Worm (Caenorhabditis elegans) whole organism, L1 larva: ENCODE results near the gene sumv-1.

Experiments used
- C16A3.4 ChIP-seq: fragments of 150-350 bp; optimal IDR thresholded peaks from 2 replicates; lab custom pipeline; 2014; ENCODE audit warnings: missing biosample characterization, missing genetic modification characterization
- dpl-1 ChIP-seq, 3 experiments: fragments of 150-350 bp in 2 of 3; sonication (generic microtip) in 1 of 3; optimal IDR thresholded peaks; 2 replicates each; lab custom pipeline; 2014 to 2017; ENCODE audit warnings: missing biosample characterization in 3 of 3, missing genetic modification characterization in 3 of 3, missing genetic modification reagents in 3 of 3
- dsc-1 ChIP-seq: sonication (generic microtip); optimal IDR thresholded peaks from 2 replicates; lab custom pipeline; 2016; ENCODE audit warnings: mild to moderate bottlenecking, missing genetic modification characterization, missing compliant biosample characterization
- efl-3 ChIP-seq: fragments of 200-800 bp; sonication (Bioruptor generic); optimal IDR thresholded peaks from 2 replicates; lab custom pipeline; 2018; ENCODE audit warnings: mild to moderate bottlenecking, missing genetic modification characterization, missing compliant biosample characterization
- egl-13 ChIP-seq: sonication (generic microtip); optimal IDR thresholded peaks from 2 replicates; lab custom pipeline; 2016; ENCODE audit warnings: missing genotype, missing genetic modification reagents, missing genetic modification characterization, missing compliant biosample characterization
- egl-27 ChIP-seq, 2 experiments: fragments of 150-350 bp in 1 of 2; sonication (generic microtip); optimal IDR thresholded peaks; 3 replicates each; lab custom pipeline; 2017 to 2018; ENCODE audit warnings: missing biosample characterization in 2 of 2, missing genetic modification characterization in 2 of 2, missing genetic modification reagents in 2 of 2
- fos-1 ChIP-seq: fragments of 150-350 bp; optimal IDR thresholded peaks from 2 replicates; lab custom pipeline; 2014; ENCODE audit warnings: missing biosample characterization, missing genetic modification characterization
- nhr-11 ChIP-seq: fragments of 150-350 bp; optimal IDR thresholded peaks from 2 replicates; lab custom pipeline; 2014; ENCODE audit warnings: missing biosample characterization, missing genetic modification characterization
- nhr-12 ChIP-seq: sonication (generic microtip); optimal IDR thresholded peaks from 2 replicates; lab custom pipeline; 2017; ENCODE audit warnings: missing biosample characterization, missing genetic modification characterization
- nhr-237 ChIP-seq: fragments of 150-350 bp; optimal IDR thresholded peaks from 2 replicates; lab custom pipeline; 2014; ENCODE audit warnings: missing biosample characterization, missing genetic modification characterization
- nhr-71 ChIP-seq: sonication (generic microtip); optimal IDR thresholded peaks from 2 replicates; lab custom pipeline; 2016; ENCODE audit warnings: mild to moderate bottlenecking, missing genetic modification characterization, moderate library complexity, missing compliant biosample characterization
- skn-1 ChIP-seq: fragments of 150-350 bp; optimal IDR thresholded peaks from 2 replicates; lab custom pipeline; 2014; ENCODE audit warnings: missing biosample characterization, missing genetic modification characterization
- tbx-2 ChIP-seq: sonication (generic microtip); optimal IDR thresholded peaks from 2 replicates; lab custom pipeline; 2016; ENCODE audit warnings: missing genetic modification characterization, missing compliant biosample characterization

DNA sequence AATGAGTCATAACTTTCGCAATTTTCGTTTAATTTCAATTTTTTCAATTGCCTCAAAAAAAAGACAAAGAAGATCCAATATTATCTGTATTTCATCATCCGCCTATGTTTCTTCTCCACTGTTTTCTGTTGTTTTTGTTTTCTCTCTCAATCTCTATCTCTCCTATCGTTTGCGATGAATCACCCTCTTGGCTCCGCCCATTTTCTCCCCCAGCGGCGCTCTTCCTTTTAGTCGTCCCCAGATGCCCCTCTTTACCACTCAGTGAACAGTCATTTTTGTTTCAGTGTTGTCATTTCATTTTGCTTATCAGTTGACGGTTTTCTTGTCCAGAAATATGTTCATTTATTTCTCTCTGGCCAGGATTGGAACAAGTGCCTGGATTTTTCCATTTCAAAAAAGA is 29.1 kb downstream of the sumv-1 start:
- no peak for TF ChIP-seq nhr-71 (tag; lab: Kevin White, UChicago)
- TF ChIP-seq egl-27 (tag; optimal IDR thresholded peaks at IDR 0.05; lab: Kevin White, UChicago), result no peak
- no peak for TF ChIP-seq tbx-2 (tag; lab: Kevin White, UChicago)
- TF ChIP-seq nhr-11, result no peak
- TF ChIP-seq nhr-237 (tag; lab: Kevin White, UChicago), result no peak
- TF ChIP-seq dpl-1 (GFP tag; optimal IDR thresholded peaks at IDR 0.05; lab: Kevin White, UChicago), result no peak
- TF ChIP-seq nhr-12 (tag; lab: Kevin White, UChicago), result no peak
- TF ChIP-seq fos-1 (tag; lab: Kevin White, UChicago), result peak; percentile 81
- no peak for TF ChIP-seq egl-13
- no peak for TF ChIP-seq dsc-1 (tag; lab: Kevin White, UChicago)
- no peak for TF ChIP-seq C16A3.4
- TF ChIP-seq skn-1 (tag; lab: Kevin White, UChicago), result peak; percentile 11
- TF ChIP-seq efl-3, result no peak
